Worm (Caenorhabditis elegans) whole organism, late embryonic: ENCODE data around the gene F10G2.7.

Experiments used
- ama-1 ChIP-seq: fragments of 150-350 bp; optimal IDR thresholded peaks from 2 replicates; lab custom pipeline; 2014
- elt-4 ChIP-seq: sonication (generic microtip); optimal IDR thresholded peaks from 2 replicates; lab custom pipeline; 2016; ENCODE audit warnings: missing genetic modification characterization, missing compliant biosample characterization
- ets-4 ChIP-seq: sonication (generic microtip); optimal IDR thresholded peaks from 2 replicates; lab custom pipeline; 2016; ENCODE audit warnings: missing genetic modification characterization, missing compliant biosample characterization
- fkh-10 ChIP-seq: fragments of 150-350 bp; optimal IDR thresholded peaks from 2 replicates; lab custom pipeline; 2014; ENCODE audit warnings: missing biosample characterization, missing genetic modification reagents, missing genetic modification characterization
- lin-11 ChIP-seq: fragments of 200-800 bp; sonication (Bioruptor generic); optimal IDR thresholded peaks from 2 replicates; lab custom pipeline; 2018; ENCODE audit warnings: mild to moderate bottlenecking, missing genetic modification characterization, missing compliant biosample characterization
- nfya-1 ChIP-seq: sonication (generic microtip); optimal IDR thresholded peaks from 2 replicates; lab custom pipeline; 2017; ENCODE audit warnings: missing genetic modification characterization, mild to moderate bottlenecking, missing compliant biosample characterization, antibody characterized with exemption, moderate library complexity
- nhr-11 ChIP-seq: fragments of 150-350 bp; optimal IDR thresholded peaks from 2 replicates; lab custom pipeline; 2014; ENCODE audit warnings: missing biosample characterization, missing genetic modification characterization
- pag-3 ChIP-seq: sonication (generic microtip); optimal IDR thresholded peaks from 2 replicates; lab custom pipeline; 2016; ENCODE audit warnings: missing compliant biosample characterization, missing genetic modification characterization, borderline replicate concordance
- pqm-1 ChIP-seq: sonication (generic microtip); optimal IDR thresholded peaks from 2 replicates; lab custom pipeline; 2016; ENCODE audit warnings: missing genetic modification characterization, missing compliant biosample characterization
- syd-9 ChIP-seq: sonication (generic microtip); optimal IDR thresholded peaks from 2 replicates; lab custom pipeline; 2016; ENCODE audit warnings: mild to moderate bottlenecking, missing genetic modification characterization, moderate library complexity, missing compliant biosample characterization
- unc-55 ChIP-seq: sonication (generic microtip); optimal IDR thresholded peaks from 2 replicates; lab custom pipeline; 2017; ENCODE audit warnings: missing biosample characterization, missing genetic modification reagents, missing genetic modification characterization
- ztf-16 ChIP-seq: sonication (generic microtip); optimal IDR thresholded peaks from 2 replicates; lab custom pipeline; 2017; ENCODE audit warnings: missing genetic modification characterization, missing compliant biosample characterization

DNA sequence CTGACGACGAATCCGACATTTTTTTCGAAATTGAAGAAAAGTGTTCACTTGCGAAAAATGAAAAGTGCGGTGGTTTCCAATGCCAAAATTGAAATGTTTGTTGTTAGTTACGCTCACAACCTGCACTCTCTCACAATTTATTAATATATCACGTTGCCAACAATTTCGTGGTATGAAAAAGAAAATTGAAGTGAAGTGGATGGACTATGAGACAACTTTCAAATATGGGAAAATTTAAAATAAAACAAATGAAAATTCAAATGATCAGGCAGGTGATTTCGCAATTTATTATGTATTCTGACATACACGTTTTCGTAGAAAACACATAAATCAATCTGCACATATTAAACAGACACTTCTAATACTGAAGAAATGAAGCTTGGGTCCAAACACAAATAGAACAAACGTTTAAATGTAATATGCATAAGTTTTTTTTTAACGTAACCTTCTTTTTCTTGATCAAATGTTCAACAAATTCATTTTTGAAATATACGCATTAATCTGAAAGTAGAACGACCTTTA is 49.0 kb upstream of the F10G2.7 start, which contains the start of gene srp-6:
- TF ChIP-seq pag-3 (tag; lab: Kevin White, UChicago) (no peak), nfya-1 (tag; lab: Kevin White, UChicago) (no peak), fkh-10 (GFP tag; lab: Kevin White, UChicago) (no peak), ztf-16 (tag; lab: Kevin White, UChicago) (no peak), elt-4 (tag; lab: Kevin White, UChicago) (no peak), ets-4 (tag; lab: Kevin White, UChicago) (no peak), syd-9 (tag; lab: Kevin White, UChicago) (no peak), unc-55 (GFP tag; lab: Kevin White, UChicago) (no peak), lin-11 (tag; lab: Kevin White, UChicago) (no peak), pqm-1 (no peak), nhr-11 (tag; lab: Kevin White, UChicago) (no peak), ama-1 (lab: Kevin White, UChicago) (no peak)
